Worm (Caenorhabditis elegans): ENCODE measurements around the gene gtap-1.

DNA sequence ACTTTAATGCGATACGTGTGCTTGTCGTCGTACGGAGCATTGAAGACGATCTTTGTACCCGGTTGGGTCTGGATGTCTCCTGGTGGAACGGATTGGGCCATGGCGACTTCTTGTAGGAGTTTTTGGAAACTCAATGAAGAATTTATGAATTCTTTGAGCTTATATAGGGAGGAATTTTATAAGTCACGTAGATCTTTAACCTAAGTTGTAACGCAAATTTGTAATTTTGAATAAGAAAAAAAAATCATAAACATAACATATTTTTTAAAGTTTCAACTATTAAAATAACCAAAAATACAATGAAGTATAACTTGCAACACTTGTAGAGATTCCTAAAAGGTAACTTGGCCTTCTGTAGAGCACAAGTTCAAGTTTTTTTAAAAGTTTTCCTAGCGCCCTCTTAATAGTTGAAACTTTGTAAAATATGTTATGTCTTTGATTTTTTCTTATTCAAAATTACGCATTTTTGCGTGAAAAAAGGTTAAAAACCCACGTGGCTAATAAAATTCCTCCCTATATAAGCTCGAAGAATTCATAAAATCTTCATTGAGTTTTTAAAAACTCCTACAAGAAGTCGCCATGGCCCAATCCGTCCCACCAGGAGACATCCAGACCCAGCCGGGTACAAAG, 35.6 kb downstream of the gtap-1 start, which contains the start of the genes msp-63 and msp-142:
- TF ChIP-seq ZK546.5 (tag; optimal IDR thresholded peaks at IDR 0.05) (no peak), nhr-111 (GFP tag; optimal IDR thresholded peaks at IDR 0.05) (no peak), ceh-28 (tag; optimal IDR thresholded peaks at IDR 0.05) (no peak), lin-15B (tag; optimal IDR thresholded peaks at IDR 0.05) (no peak), ztf-11 (tag; optimal IDR thresholded peaks at IDR 0.05) (no peak)
